Worm (Caenorhabditis elegans) whole organism, L2 larva: ENCODE data around the gene nspd-4.

Experiments
- aly-2 ChIP-seq: fragments of 150-350 bp; optimal IDR thresholded peaks from 2 replicates; lab custom pipeline; 2014; ENCODE audit warnings: missing biosample characterization, missing genetic modification characterization
- ceh-16 ChIP-seq: fragments of 150-350 bp; optimal IDR thresholded peaks from 2 replicates; lab custom pipeline; 2014; ENCODE audit warnings: missing biosample characterization, missing genetic modification characterization
- ceh-82 ChIP-seq: fragments of 150-350 bp; optimal IDR thresholded peaks from 2 replicates; lab custom pipeline; 2014; ENCODE audit warnings: missing biosample characterization, missing genetic modification characterization
- elt-1 ChIP-seq: fragments of 150-350 bp; optimal IDR thresholded peaks from 2 replicates; lab custom pipeline; 2014; ENCODE audit warnings: missing biosample characterization, missing genetic modification characterization
- elt-3 ChIP-seq: sonication (generic microtip); optimal IDR thresholded peaks from 2 replicates; lab custom pipeline; 2017; ENCODE audit warnings: missing biosample characterization, missing genetic modification characterization
- fos-1 ChIP-seq: fragments of 150-350 bp; optimal IDR thresholded peaks from 2 replicates; lab custom pipeline; 2014; ENCODE audit warnings: missing biosample characterization, missing genetic modification characterization
- lsy-2 ChIP-seq, 2 experiments: fragments of 150-350 bp in 1 of 2; sonication (generic microtip) in 1 of 2; optimal IDR thresholded peaks; 2 replicates each; lab custom pipeline; 2014 to 2017; ENCODE audit warnings: missing biosample characterization in 2 of 2, missing genetic modification characterization in 2 of 2
- nhr-11 ChIP-seq: fragments of 150-350 bp; optimal IDR thresholded peaks from 2 replicates; lab custom pipeline; 2014; ENCODE audit warnings: missing biosample characterization, missing genetic modification characterization
- nhr-77 ChIP-seq: fragments of 150-350 bp; optimal IDR thresholded peaks from 2 replicates; lab custom pipeline; 2014; ENCODE audit warnings: missing biosample characterization, missing genetic modification characterization
- snpc-4 ChIP-seq: fragments of 150-350 bp; optimal IDR thresholded peaks from 2 replicates; lab custom pipeline; 2014; ENCODE audit warnings: missing biosample characterization, missing genetic modification characterization
- zag-1 ChIP-seq: fragments of 150-350 bp; optimal IDR thresholded peaks from 2 replicates; lab custom pipeline; 2014; ENCODE audit warnings: missing biosample characterization, missing genetic modification characterization
- ztf-11 ChIP-seq: sonication (generic microtip); optimal IDR thresholded peaks from 2 replicates; lab custom pipeline; 2017; ENCODE audit warnings: missing biosample characterization, missing genetic modification characterization

DNA sequence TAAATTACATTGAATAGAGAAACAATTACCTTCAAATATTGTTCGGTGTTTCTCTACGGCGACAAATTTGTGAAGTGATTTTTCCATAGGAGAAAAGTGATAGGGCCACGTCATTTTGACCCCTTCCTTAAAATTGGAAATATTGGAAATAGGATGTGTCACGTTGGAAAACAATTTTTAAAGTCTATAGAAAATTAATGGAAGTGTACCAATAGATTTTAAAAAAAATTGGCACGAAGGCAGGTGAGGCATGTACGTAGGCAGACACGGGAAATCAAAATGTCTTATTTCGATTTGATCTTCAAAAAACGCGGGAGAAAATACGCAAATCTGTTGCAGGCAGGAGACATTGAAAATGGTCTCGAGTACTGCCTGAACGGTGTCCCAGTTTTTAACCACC is 4.7 kb upstream of the nspd-4 start, which contains the start of gene C33F10.12:
- TF ChIP-seq ceh-16 (tag; lab: Kevin White, UChicago) (no peak), lsy-2 (tag; optimal IDR thresholded peaks at IDR 0.05; lab: Kevin White, UChicago) (no peak), zag-1 (tag; lab: Kevin White, UChicago) (no peak), fos-1 (no peak), ceh-82 (tag; lab: Kevin White, UChicago) (no peak), nhr-11 (tag; lab: Kevin White, UChicago) (no peak), elt-3 (tag; lab: Kevin White, UChicago) (no peak), aly-2 (tag; lab: Kevin White, UChicago) (no peak), ztf-11 (no peak), nhr-77 (tag; lab: Kevin White, UChicago) (no peak), elt-1 (tag; lab: Kevin White, UChicago) (no peak), snpc-4 (tag; lab: Kevin White, UChicago) (no peak)
